Worm (Caenorhabditis elegans): ENCODE data around the gene Y46H3C.5.

The Y46H3C.5 gene

ce11 chrV:1668216-1668615, 24.1 kb downstream of the Y46H3C.5 start, which contains the start of gene irld-42:
Gene irld-42, plus strand, starts transcription at chrV:1668516.
- TF ChIP-seq npax-4 (tag; optimal IDR thresholded peaks at IDR 0.05), result no peak
- TF ChIP-seq T23F11.4 (GFP tag; optimal IDR thresholded peaks at IDR 0.05), result no peak
- TF ChIP-seq nhr-232 (tag; optimal IDR thresholded peaks at IDR 0.05), result no peak
- TF ChIP-seq unc-55 (GFP tag; optimal IDR thresholded peaks at IDR 0.05), result no peak
- no peak for TF ChIP-seq fkh-10 (GFP tag; optimal IDR thresholded peaks at IDR 0.05)
- TF ChIP-seq elt-2 (tag; optimal IDR thresholded peaks at IDR 0.05), result no peak
- no peak for TF ChIP-seq lim-6 (tag; optimal IDR thresholded peaks at IDR 0.05)
- TF ChIP-seq syd-9 (tag; optimal IDR thresholded peaks at IDR 0.05), result no peak
- TF ChIP-seq sox-2 (GFP tag; IDR thresholded peaks at IDR 0.05), result no peak
- TF ChIP-seq ceh-48 (tag; optimal IDR thresholded peaks at IDR 0.05), result no peak
- no peak for TF ChIP-seq fkh-6 (tag; optimal IDR thresholded peaks at IDR 0.05)
- no peak for TF ChIP-seq gmeb-2 (tag; optimal IDR thresholded peaks at IDR 0.05)
- TF ChIP-seq che-1 (tag; optimal IDR thresholded peaks at IDR 0.05), result no peak

- no peak for TF ChIP-seq unc-42 (tag; optimal IDR thresholded peaks at IDR 0.05)
- no peak for TF ChIP-seq mec-3 (tag; optimal IDR thresholded peaks at IDR 0.05; ENCODE audit: borderline replicate concordance)
- TF ChIP-seq lim-6 (tag; optimal IDR thresholded peaks at IDR 0.05), result no peak
- no peak for TF ChIP-seq ref-2 (tag; optimal IDR thresholded peaks at IDR 0.05)
- TF ChIP-seq npax-4 (tag; optimal IDR thresholded peaks at IDR 0.05), result no peak
- TF ChIP-seq madf-2 (tag; optimal IDR thresholded peaks at IDR 0.05), result no peak
- no peak for TF ChIP-seq pqm-1 (tag; optimal IDR thresholded peaks at IDR 0.05)
- TF ChIP-seq K02D7.2 (tag; optimal IDR thresholded peaks at IDR 0.05), result no peak
- no peak for TF ChIP-seq C38D4.7 (GFP tag; optimal IDR thresholded peaks at IDR 0.05)
- no peak for TF ChIP-seq pax-1 (tag; optimal IDR thresholded peaks at IDR 0.05)
- TF ChIP-seq fkh-10 (GFP tag; optimal IDR thresholded peaks at IDR 0.05), result no peak
- no peak for TF ChIP-seq ceh-48 (tag; optimal IDR thresholded peaks at IDR 0.05)
- TF ChIP-seq ttx-3 (tag; optimal IDR thresholded peaks at IDR 0.05), result no peak
- no peak for TF ChIP-seq ztf-16 (tag; optimal IDR thresholded peaks at IDR 0.05)
- TF ChIP-seq fax-1 (tag; optimal IDR thresholded peaks at IDR 0.05), result no peak
Observed at ce11 chrV:1666904-1667303, 25.4 kb downstream of the Y46H3C.5 start, which contains the start of gene K04F1.8. Gene K04F1.8, plus strand, starts transcription at chrV:1667204.

ce11 chrV:1664921-1665320, 27.4 kb downstream of the Y46H3C.5 start, which contains the start of gene K04F1.9:
Gene K04F1.9, plus strand, starts transcription at chrV:1665221.
- no peak for TF ChIP-seq hlh-15 (tag; optimal IDR thresholded peaks at IDR 0.05)
- TF ChIP-seq pat-9 (tag; optimal IDR thresholded peaks at IDR 0.05), result no peak
- TF ChIP-seq ceh-48 (tag; optimal IDR thresholded peaks at IDR 0.05), result no peak
- no peak for TF ChIP-seq dmd-4 (tag; optimal IDR thresholded peaks at IDR 0.05; ENCODE audit: borderline replicate concordance)
- no peak for TF ChIP-seq syd-9 (tag; optimal IDR thresholded peaks at IDR 0.05)
- no peak for TF ChIP-seq madf-2 (tag; optimal IDR thresholded peaks at IDR 0.05)
- no peak for TF ChIP-seq nhr-232 (tag; optimal IDR thresholded peaks at IDR 0.05)
- TF ChIP-seq C38D4.7 (GFP tag; optimal IDR thresholded peaks at IDR 0.05), result no peak
- no peak for TF ChIP-seq tbx-7 (tag; optimal IDR thresholded peaks at IDR 0.05)
- TF ChIP-seq K02D7.2 (tag; optimal IDR thresholded peaks at IDR 0.05), result no peak
- TF ChIP-seq eyg-1 (tag; optimal IDR thresholded peaks at IDR 0.05), result no peak
- no peak for TF ChIP-seq ceh-9 (tag; optimal IDR thresholded peaks at IDR 0.05)
- TF ChIP-seq C08G9.2 (tag; optimal IDR thresholded peaks at IDR 0.05), result no peak
- no peak for TF ChIP-seq hlh-6 (tag; optimal IDR thresholded peaks at IDR 0.05)
- no peak for TF ChIP-seq rnt-1 (tag; optimal IDR thresholded peaks at IDR 0.05)
- TF ChIP-seq T23F11.4 (GFP tag; optimal IDR thresholded peaks at IDR 0.05), result no peak
- no peak for TF ChIP-seq ref-2 (tag; optimal IDR thresholded peaks at IDR 0.05)
- no peak for TF ChIP-seq ceh-6 (GFP tag; optimal IDR thresholded peaks at IDR 0.05)
- no peak for TF ChIP-seq ceh-14 (tag; optimal IDR thresholded peaks at IDR 0.05)

ce11 chrV:1662270-1662669, 30.0 kb downstream of the Y46H3C.5 start, which contains the start of gene irld-40:
Gene irld-40, plus strand, starts transcription at chrV:1662570.
- TF ChIP-seq tbx-7 (tag; optimal IDR thresholded peaks at IDR 0.05), result no peak
- TF ChIP-seq ceh-19 (GFP tag; optimal IDR thresholded peaks at IDR 0.05), result no peak
- no peak for TF ChIP-seq hlh-13 (GFP tag; optimal IDR thresholded peaks at IDR 0.05)
